Fruit fly (Drosophila melanogaster): ENCODE data around the gene Npc2c.

Npc2c gene

DNA sequence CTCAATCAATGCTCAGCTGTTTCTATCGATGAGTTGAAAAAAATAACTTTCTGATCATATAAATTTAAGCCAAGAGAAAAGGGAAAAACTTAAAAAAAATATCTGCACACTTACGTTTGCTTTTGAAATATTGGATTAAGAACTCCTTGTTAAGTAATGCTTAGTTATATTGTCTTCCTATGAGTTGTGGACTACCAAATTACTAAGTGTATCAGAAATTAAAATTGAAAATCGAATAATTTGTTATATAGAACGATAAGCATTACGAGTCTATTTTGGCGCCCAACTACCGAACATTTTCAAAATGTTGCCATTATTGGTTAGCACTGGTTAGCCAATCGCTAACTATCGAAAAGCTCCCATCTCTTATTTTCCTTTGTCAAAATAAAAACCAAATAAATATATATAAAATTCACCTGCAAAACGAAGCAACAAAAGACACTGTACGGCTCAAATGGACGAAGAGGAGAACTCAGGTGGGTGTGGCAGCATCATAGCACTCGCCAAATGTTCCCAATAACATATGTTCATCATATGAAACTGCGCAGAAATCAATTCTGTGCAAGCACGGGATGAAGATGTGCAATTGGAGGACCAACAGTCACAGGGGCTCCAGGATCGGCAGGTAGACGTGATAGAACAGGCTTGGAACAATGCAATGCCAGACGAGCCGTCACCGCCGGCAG, 11.1 kb upstream of the Npc2c start, which contains the start of gene ohgt (continued):
- TF ChIP-seq CG10267 (tag; optimal IDR thresholded peaks at IDR 0.05) (peak; percentile 74), CG17385 (GFP tag; optimal IDR thresholded peaks at IDR 0.05) (no peak), Ptx1 (GFP tag; IDR thresholded peaks at IDR 0.05) (no peak), ewg (GFP tag; optimal IDR thresholded peaks at IDR 0.05) (peak; percentile 4), Meics (GFP tag; optimal IDR thresholded peaks at IDR 0.05) (peak; percentile 5), CG11456 (GFP tag; IDR thresholded peaks at IDR 0.05) (no peak), CG4328 (GFP tag; optimal IDR thresholded peaks at IDR 0.05) (peak; percentile 35), fu2 (GFP tag; optimal IDR thresholded peaks at IDR 0.05) (no peak), sima (GFP tag; optimal IDR thresholded peaks at IDR 0.05) (no peak), phol (tag; optimal IDR thresholded peaks at IDR 0.05) (peak; percentile 50), Dll (GFP tag; IDR thresholded peaks at IDR 0.05; ENCODE audit: partially characterized antibody) (0 out of 4 replicates have a peak, but pooled peaks have one; percentile 50), CG8281 (tag; optimal IDR thresholded peaks at IDR 0.05) (no peak), CG17829 (tag; optimal IDR thresholded peaks at IDR 0.05) (peak; percentile 5), ind (GFP tag; optimal IDR thresholded peaks at IDR 0.05) (peak; percentile 12), tio (GFP tag; optimal IDR thresholded peaks at IDR 0.05) (no peak), CG14014 (GFP tag; IDR thresholded peaks at IDR 0.05) (peak; percentile 42; the same call in 1 of the 2 replicates), row (GFP tag; IDR thresholded peaks at IDR 0.05) (peak; percentile 49), nmo (GFP tag; optimal IDR thresholded peaks at IDR 0.05) (peak; percentile 33), Opbp (GFP tag; IDR thresholded peaks at IDR 0.05; ENCODE audit: partially characterized antibody) (peak; percentile 29; the same call in 1 of the 3 replicates), CHES-1-like (GFP tag; optimal IDR thresholded peaks at IDR 0.05) (peak; percentile 5), CG17802 (tag; optimal IDR thresholded peaks at IDR 0.05) (no peak), hbn (GFP tag; IDR thresholded peaks at IDR 0.05; ENCODE audit: partially characterized antibody) (no peak), pum (GFP tag; optimal IDR thresholded peaks at IDR 0.05) (peak; percentile 13), sim (GFP tag; IDR thresholded peaks at IDR 0.05) (no peak), CG9932 (GFP tag; IDR thresholded peaks at IDR 0.05) (no peak), CG1233 (GFP tag; optimal IDR thresholded peaks at IDR 0.05) (no peak), Dbx (GFP tag; IDR thresholded peaks at IDR 0.05) (no peak), CG10565 (GFP tag; optimal IDR thresholded peaks at IDR 0.05) (no peak), Rfx (GFP tag; IDR thresholded peaks at IDR 0.05) (0 out of 2 replicates have a peak, but pooled peaks have one; percentile 18), CG2678 (tag; optimal IDR thresholded peaks at IDR 0.05) (peak; percentile 45), CG12155 (GFP tag; optimal IDR thresholded peaks at IDR 0.05) (peak; percentile 38), sisA (GFP tag; IDR thresholded peaks at IDR 0.05) (no peak), CG7357 (GFP tag; IDR thresholded peaks at IDR 0.05) (no peak), pb (GFP tag; optimal IDR thresholded peaks at IDR 0.05) (no peak), ro (GFP tag; IDR thresholded peaks at IDR 0.05) (no peak), grn (GFP tag; optimal IDR thresholded peaks at IDR 0.05) (no peak), usp (GFP tag; optimal IDR thresholded peaks at IDR 0.05) (no peak), CG14710 (tag; optimal IDR thresholded peaks at IDR 0.05) (peak; percentile 67), Ets97D (GFP tag; optimal IDR thresholded peaks at IDR 0.05) (peak; percentile 32), CG12659 (GFP tag; optimal IDR thresholded peaks at IDR 0.05) (peak; percentile 32), CG6654 (GFP tag; optimal IDR thresholded peaks at IDR 0.05) (no peak), CG18011 (GFP tag; optimal IDR thresholded peaks at IDR 0.05) (no peak), Med (GFP tag) (peak; percentile 64), CG9817 (tag; optimal IDR thresholded peaks at IDR 0.05) (no peak), CG9215 (GFP tag; IDR thresholded peaks at IDR 0.05) (no peak), CG3838 (GFP tag; optimal IDR thresholded peaks at IDR 0.05) (no peak), Vsx1 (GFP tag; optimal IDR thresholded peaks at IDR 0.05) (peak; percentile 38), Spps (tag; optimal IDR thresholded peaks at IDR 0.05) (no peak), Dref (GFP tag; IDR thresholded peaks at IDR 0.05) (peak; percentile 70), Xbp1 (GFP tag; optimal IDR thresholded peaks at IDR 0.05) (peak; percentile 4)

Data from whole organism, embryonic.